Fruit fly (Drosophila melanogaster) whole organism, embryonic: ENCODE measurements around the gene CG7272.

ENCODE experiments used
- Asciz ChIP-seq: fragments of 200-800 bp; sonication (Bioruptor generic); optimal IDR thresholded peaks from 2 replicates; lab custom pipeline; 2017; ENCODE audit warnings: missing biosample characterization, mild to moderate bottlenecking, missing genetic modification characterization, missing genetic modification reagents
- CG10654 ChIP-seq: fragments of 200-800 bp; sonication (Bioruptor generic); optimal IDR thresholded peaks from 2 replicates; lab custom pipeline; 2016; ENCODE audit warnings: missing biosample characterization, missing genetic modification characterization
- CG11504 ChIP-seq: fragments of 200-800 bp; sonication (Bioruptor generic); optimal IDR thresholded peaks from 3 replicates; lab custom pipeline; 2019; ENCODE audit warnings: missing biosample characterization, mild to moderate bottlenecking, missing genetic modification characterization, moderate library complexity
- CG15601 ChIP-seq: fragments of 200-800 bp; sonication (Bioruptor generic); optimal IDR thresholded peaks from 3 replicates; lab custom pipeline; 2019; ENCODE audit warnings: missing biosample characterization, mild to moderate bottlenecking, missing genetic modification characterization, moderate library complexity
- CG17359 ChIP-seq: fragments of 200-800 bp; sonication (Bioruptor generic); optimal IDR thresholded peaks from 3 replicates; lab custom pipeline; 2018; ENCODE audit warnings: missing biosample characterization, mild to moderate bottlenecking, missing genetic modification characterization, moderate library complexity
- CG17802 ChIP-seq: fragments of 200-800 bp; sonication (Bioruptor generic); optimal IDR thresholded peaks from 2 replicates; lab custom pipeline; 2018; ENCODE audit warnings: missing biosample characterization, mild to moderate bottlenecking, missing genetic modification characterization, moderate library complexity
- CG18262 ChIP-seq: fragments of 200-800 bp; optimal IDR thresholded peaks from 3 replicates; lab custom pipeline; 2019; ENCODE audit warnings: missing biosample characterization, mild to moderate bottlenecking, missing genetic modification characterization, moderate library complexity
- CG2202 ChIP-seq: fragments of 200-800 bp; sonication (Bioruptor generic); optimal IDR thresholded peaks from 2 replicates; lab custom pipeline; 2018; ENCODE audit warnings: missing biosample characterization, mild to moderate bottlenecking, missing genetic modification characterization
- CG31441 ChIP-seq: fragments of 200-800 bp; sonication (Bioruptor generic); IDR thresholded peaks from 2 replicates; pipeline ENCODE4 v1.3.6; 2022; ENCODE audit warnings: missing biosample characterization, missing genetic modification characterization
- CG4424 ChIP-seq: fragments of 200-800 bp; sonication (Bioruptor generic); optimal IDR thresholded peaks from 3 replicates; lab custom pipeline; 2016; ENCODE audit warnings: missing biosample characterization, missing genetic modification characterization
- CG4730 ChIP-seq: fragments of 200-800 bp; sonication (Bioruptor generic); IDR thresholded peaks from 2 replicates; pipeline ENCODE4 v1.3.6; 2022; ENCODE audit warnings: missing biosample characterization, missing genetic modification characterization
- CG9797 ChIP-seq: fragments of 200-800 bp; sonication (Bioruptor generic); optimal IDR thresholded peaks from 3 replicates; lab custom pipeline; 2018; ENCODE audit warnings: missing biosample characterization, mild to moderate bottlenecking, missing genetic modification characterization
- CTCF ChIP-seq: fragments of 200-800 bp; sonication (Bioruptor generic); optimal IDR thresholded peaks from 2 replicates; lab custom pipeline; 2017; ENCODE audit warnings: missing biosample characterization, mild to moderate bottlenecking, missing genetic modification characterization, moderate library complexity
- D19B ChIP-seq: fragments of 200-800 bp; sonication (Bioruptor generic); optimal IDR thresholded peaks from 2 replicates; lab custom pipeline; 2017; ENCODE audit warnings: missing biosample characterization, mild to moderate bottlenecking, missing genetic modification characterization
- Eip74EF ChIP-seq, 2 experiments: fragments of 200-800 bp in 1 of 2; fragments of >200 bp in 1 of 2; sonication (Bioruptor generic) in 1 of 2; optimal IDR thresholded peaks; 2 replicates each; lab custom pipeline; 2017 to 2019; ENCODE audit warnings: missing biosample characterization in 2 of 2, missing genetic modification characterization in 2 of 2, mild to moderate bottlenecking in 1 of 2, moderate library complexity in 1 of 2
- Ets65A ChIP-seq: fragments of 200-800 bp; sonication (Bioruptor generic); peaks from one replicate; lab custom pipeline; 2016; ENCODE audit warnings: missing biosample characterization, missing genetic modification characterization
- Gug ChIP-seq: fragments of 200-800 bp; sonication (Bioruptor generic); IDR thresholded peaks from 4 replicates; pipeline ENCODE4 v1.3.6; 2022; ENCODE audit warnings: missing biosample characterization, missing genetic modification characterization
- Hey ChIP-seq: fragments of 200-800 bp; sonication (Bioruptor generic); optimal IDR thresholded peaks from 3 replicates; lab custom pipeline; 2018; ENCODE audit warnings: missing biosample characterization, mild to moderate bottlenecking, missing genetic modification characterization
- Hr78 ChIP-seq, 2 experiments: fragments of 200-800 bp in 1 of 2; fragments of >200 bp in 1 of 2; sonication (Bioruptor generic) in 1 of 2; optimal IDR thresholded peaks; 2 replicates each; lab custom pipeline; 2017 to 2019; ENCODE audit warnings: missing biosample characterization in 2 of 2, missing genetic modification characterization in 2 of 2, mild to moderate bottlenecking in 1 of 2, moderate library complexity in 1 of 2
- Lhr ChIP-seq: fragments of 200-800 bp; sonication (Bioruptor generic); optimal IDR thresholded peaks from 3 replicates; lab custom pipeline; 2017; ENCODE audit warnings: mild to moderate bottlenecking, missing biosample characterization, missing genetic modification reagents, missing genetic modification characterization
- Med ChIP-seq: fragments of 200-800 bp; sonication (Bioruptor generic); peaks from one replicate; lab custom pipeline; 2016; ENCODE audit warnings: missing biosample characterization, missing genetic modification characterization, mild to moderate bottlenecking, inconsistent platforms, moderate library complexity
- ab ChIP-seq: fragments of 200-800 bp; sonication (Bioruptor generic); optimal IDR thresholded peaks from 2 replicates; lab custom pipeline; 2016; ENCODE audit warnings: missing biosample characterization, missing genetic modification characterization
- ase ChIP-seq: fragments of 200-800 bp; sonication (Bioruptor generic); IDR thresholded peaks from 3 replicates; pipeline ENCODE4 v1.3.6; 2022; ENCODE audit warnings: missing biosample characterization, missing genetic modification characterization
- ato ChIP-seq: fragments of 200-800 bp; sonication (Bioruptor generic); IDR thresholded peaks from 2 replicates; pipeline ENCODE4 v1.3.6; 2022; ENCODE audit warnings: missing biosample characterization, missing genetic modification characterization; ENCODE audit not compliant: partially characterized antibody
- ci ChIP-seq: fragments of 200-800 bp; sonication (Bioruptor generic); IDR thresholded peaks from 3 replicates; pipeline ENCODE4 v1.3.6; 2022; ENCODE audit warnings: missing biosample characterization, missing genetic modification characterization
- dmrt99B ChIP-seq: fragments of 200-800 bp; sonication (Bioruptor generic); optimal IDR thresholded peaks from 2 replicates; lab custom pipeline; 2018; ENCODE audit warnings: missing biosample characterization, mild to moderate bottlenecking, missing genetic modification characterization, moderate library complexity
- gem ChIP-seq: fragments of 200-800 bp; sonication (Bioruptor generic); optimal IDR thresholded peaks from 2 replicates; lab custom pipeline; 2019; ENCODE audit warnings: missing biosample characterization, mild to moderate bottlenecking, missing genetic modification characterization, moderate library complexity
- gfzf ChIP-seq: fragments of 200-800 bp; sonication (Bioruptor generic); optimal IDR thresholded peaks from 2 replicates; lab custom pipeline; 2016; ENCODE audit warnings: missing biosample characterization, mild to moderate bottlenecking, missing genetic modification characterization, moderate library complexity
- hb ChIP-seq: fragments of 200-800 bp; sonication (Bioruptor generic); IDR thresholded peaks from 3 replicates; pipeline ENCODE4 v1.3.6; 2022; ENCODE audit warnings: missing biosample characterization, missing genetic modification characterization; ENCODE audit not compliant: partially characterized antibody
- lmd ChIP-seq: fragments of 200-800 bp; sonication (Bioruptor generic); IDR thresholded peaks from 2 replicates; pipeline ENCODE4 v1.3.6; 2022; ENCODE audit warnings: missing biosample characterization, missing genetic modification characterization
- otp ChIP-seq: fragments of 200-800 bp; sonication (Bioruptor generic); IDR thresholded peaks from 3 replicates; pipeline ENCODE4, ENCODE4 v1.3.6; 2022; ENCODE audit warnings: missing biosample characterization, missing genetic modification characterization
- p53 ChIP-seq: fragments of 200-800 bp; sonication (Bioruptor generic); optimal IDR thresholded peaks from 2 replicates; lab custom pipeline; 2016; ENCODE audit warnings: missing biosample characterization, missing genetic modification characterization
- pan ChIP-seq, 4 experiments: fragments of >200 bp in 3 of 4; fragments of 200-800 bp in 1 of 4; sonication (Bioruptor generic) in 1 of 4; optimal IDR thresholded peaks in 3 of 4; IDR thresholded peaks in 1 of 4; 2 replicates each; pipeline versions ENCODE4 v1.3.6 to Lab custom; 2017 to 2022; ENCODE audit warnings: missing biosample characterization in 2 of 4, missing genetic modification characterization in 2 of 4, mixed read lengths in 1 of 4
- prd ChIP-seq, 3 experiments: fragments of >200 bp in 2 of 3; fragments of 200-800 bp in 1 of 3; sonication (Bioruptor generic) in 1 of 3; optimal IDR thresholded peaks in 2 of 3; IDR thresholded peaks in 1 of 3; 2 replicates in 2 of 3; 3 replicates in 1 of 3; pipeline versions ENCODE4 v1.3.6 to Lab custom; 2017 to 2022; ENCODE audit warnings: missing biosample characterization in 1 of 3, missing genetic modification characterization in 1 of 3
- sd ChIP-seq: fragments of 200-800 bp; sonication (Bioruptor generic); optimal IDR thresholded peaks from 3 replicates; lab custom pipeline; 2018; ENCODE audit warnings: missing biosample characterization, mild to moderate bottlenecking, missing genetic modification characterization, moderate library complexity
- sens ChIP-seq: fragments of 200-800 bp; sonication (Bioruptor generic); peaks from one replicate; lab custom pipeline; 2016; ENCODE audit warnings: missing biosample characterization, missing genetic modification characterization
- toy ChIP-seq: fragments of 200-800 bp; sonication (Bioruptor generic); IDR thresholded peaks from 2 replicates; pipeline ENCODE4 v1.3.6; 2022; ENCODE audit warnings: missing biosample characterization, missing genetic modification characterization
- wor ChIP-seq: fragments of 200-800 bp; sonication (Bioruptor generic); IDR thresholded peaks from 2 replicates; pipeline ENCODE4 v1.3.6; 2022; ENCODE audit warnings: missing biosample characterization, missing genetic modification characterization
- z ChIP-seq: fragments of 200-800 bp; sonication (Bioruptor generic); IDR thresholded peaks from 3 replicates; pipeline ENCODE4 v1.3.6; 2022; ENCODE audit warnings: missing biosample characterization, missing genetic modification characterization

The CG7272 gene

dm6 chr3L:15544455-15545415 is 44.0 kb downstream of the CG7272 start (continued):
- TF ChIP-seq z: no peak
- peak; percentile 6 for TF ChIP-seq CG15601 (tag; lab: Kevin White, UChicago)
- TF ChIP-seq pan (optimal IDR thresholded peaks at IDR 0.05; lab: Kevin White, UChicago): no peak
- peak in 1 of 2 experiments; percentile 19 for TF ChIP-seq pan (GFP tag; optimal IDR thresholded peaks at IDR 0.05 in 1 of 2, IDR thresholded peaks at IDR 0.05 in 1 of 2)
- peak; percentile 46; the same call in 1 of the 3 replicates for TF ChIP-seq ci (GFP tag; lab: Robert Waterston, UW)
- TF ChIP-seq Med: peak; percentile 3
- no peak for TF ChIP-seq CG4730
- peak; percentile 41 for TF ChIP-seq CG18262 (tag; lab: Kevin White, UChicago)
- TF ChIP-seq CG2202 (tag; lab: Kevin White, UChicago): no peak
- no peak for TF ChIP-seq toy (GFP tag; lab: Robert Waterston, UW)
- TF ChIP-seq CG11504 (tag; lab: Kevin White, UChicago): peak; percentile 21
- TF ChIP-seq ato: no peak
- TF ChIP-seq dmrt99B (tag; lab: Kevin White, UChicago): peak; percentile 20
- TF ChIP-seq sd (tag; lab: Kevin White, UChicago): peak; percentile 53
- TF ChIP-seq Eip74EF (GFP tag; optimal IDR thresholded peaks at IDR 0.05; lab: Kevin White, UChicago): no peak
- TF ChIP-seq CG17359 (tag; lab: Kevin White, UChicago): no peak
- no peak for TF ChIP-seq Hr78 (GFP tag; optimal IDR thresholded peaks at IDR 0.05; lab: Kevin White, UChicago)
- TF ChIP-seq Ets65A (GFP tag; lab: Kevin White, UChicago): peak; percentile 60
- TF ChIP-seq wor (GFP tag; lab: Robert Waterston, UW): no peak
- no peak for TF ChIP-seq p53 (GFP tag; lab: Kevin White, UChicago)
- no peak for TF ChIP-seq Hey
- no peak for TF ChIP-seq CG9797 (GFP tag; lab: Kevin White, UChicago)
- TF ChIP-seq gfzf (GFP tag; lab: Kevin White, UChicago): no peak
- no peak for TF ChIP-seq ab (GFP tag; lab: Kevin White, UChicago)
- TF ChIP-seq lmd: 0 out of 2 replicates have a peak, but pooled peaks have one; percentile 17
- TF ChIP-seq Lhr (GFP tag; lab: Kevin White, UChicago): no peak
- TF ChIP-seq D19B (GFP tag; lab: Kevin White, UChicago): no peak
- peak; percentile 15 for TF ChIP-seq CG4424 (GFP tag; lab: Kevin White, UChicago)
- peak; percentile 4 for TF ChIP-seq gem
- no peak for TF ChIP-seq hb
- no peak for TF ChIP-seq prd (optimal IDR thresholded peaks at IDR 0.05; lab: Kevin White, UChicago)
- TF ChIP-seq prd (GFP tag; IDR thresholded peaks at IDR 0.05; lab: Robert Waterston, UW): peak; percentile 28; the same call in 1 of the 3 replicates
- no peak for TF ChIP-seq CTCF
- peak; percentile 66 for TF ChIP-seq sens (GFP tag; lab: Kevin White, UChicago)
- TF ChIP-seq CG17802 (tag; lab: Kevin White, UChicago): no peak
- TF ChIP-seq CG10654 (GFP tag; lab: Kevin White, UChicago): no peak
- no peak for TF ChIP-seq otp (GFP tag; lab: Robert Waterston, UW)
- 0 out of 3 replicates have a peak, but pooled peaks have one; percentile 26 for TF ChIP-seq ase (GFP tag; lab: Robert Waterston, UW)
- TF ChIP-seq Asciz (GFP tag; lab: Kevin White, UChicago): peak; percentile 26
- TF ChIP-seq CG31441 (GFP tag; lab: Robert Waterston, UW): 0 out of 2 replicates have a peak, but pooled peaks have one; percentile 17
- TF ChIP-seq Gug (GFP tag; lab: Robert Waterston, UW): peak; percentile 16; the same call in 1 of the 4 replicates
